Fruit fly (Drosophila melanogaster) whole organism, embryonic: ENCODE measurements around the gene Pdi.

ENCODE experiments used
- CG10431 ChIP-seq: fragments of 200-800 bp; sonication (Bioruptor generic); optimal IDR thresholded peaks from 3 replicates; lab custom pipeline; 2018; ENCODE audit warnings: missing biosample characterization, mild to moderate bottlenecking, missing genetic modification characterization
- CG10959 ChIP-seq: fragments of 200-800 bp; sonication (Bioruptor generic); IDR thresholded peaks from 2 replicates; pipeline ENCODE4 v1.3.6; 2022; ENCODE audit warnings: missing biosample characterization, missing genetic modification characterization
- CG13424 ChIP-seq: fragments of 200-800 bp; sonication (Bioruptor generic); optimal IDR thresholded peaks from 2 replicates; lab custom pipeline; 2019; ENCODE audit warnings: missing biosample characterization, mild to moderate bottlenecking, missing genetic modification characterization, moderate library complexity
- CG17186 ChIP-seq: fragments of 200-800 bp; sonication (Bioruptor generic); optimal IDR thresholded peaks from 3 replicates; lab custom pipeline; 2017; ENCODE audit warnings: missing biosample characterization, missing genetic modification reagents, missing genetic modification characterization
- CG18476 ChIP-seq: fragments of 200-800 bp; sonication (Bioruptor generic); optimal IDR thresholded peaks from 2 replicates; lab custom pipeline; 2016; ENCODE audit warnings: missing biosample characterization, mild to moderate bottlenecking, missing genetic modification characterization
- CG2129 ChIP-seq: fragments of 200-800 bp; sonication (Bioruptor generic); IDR thresholded peaks from 2 replicates; pipeline ENCODE4 v1.3.6; 2022; ENCODE audit warnings: missing biosample characterization, missing genetic modification characterization; ENCODE audit not compliant: partially characterized antibody
- CG3726 ChIP-seq: fragments of 200-800 bp; sonication (Bioruptor generic); IDR thresholded peaks from 3 replicates; pipeline ENCODE4, ENCODE4 v1.3.6; 2022; ENCODE audit warnings: missing biosample characterization, missing genetic modification characterization
- CG4328 ChIP-seq: fragments of 200-800 bp; sonication (Bioruptor generic); optimal IDR thresholded peaks from 3 replicates; lab custom pipeline; 2017; ENCODE audit warnings: missing biosample characterization, missing genetic modification reagents, missing genetic modification characterization
- CG6813 ChIP-seq: fragments of 200-800 bp; sonication (Bioruptor generic); optimal IDR thresholded peaks from 2 replicates; lab custom pipeline; 2017; ENCODE audit warnings: missing biosample characterization, missing genetic modification characterization, mild to moderate bottlenecking, moderate library complexity, missing genetic modification reagents
- CG8281 ChIP-seq: fragments of 200-800 bp; sonication (Bioruptor generic); optimal IDR thresholded peaks from 2 replicates; lab custom pipeline; 2018; ENCODE audit warnings: missing biosample characterization, mild to moderate bottlenecking, missing genetic modification characterization, moderate library complexity
- CG8290 ChIP-seq, 3 experiments: fragments of 200-800 bp; sonication (Bioruptor generic); optimal IDR thresholded peaks; 2 replicates each; lab custom pipeline; 2016 to 2019; ENCODE audit warnings: missing biosample characterization in 3 of 3, missing genetic modification characterization in 3 of 3, mild to moderate bottlenecking in 2 of 3, moderate library complexity in 1 of 3
- CG8944 ChIP-seq: fragments of 200-800 bp; sonication (Bioruptor generic); optimal IDR thresholded peaks from 3 replicates; lab custom pipeline; 2016; ENCODE audit warnings: missing biosample characterization, missing genetic modification characterization
- CG9727 ChIP-seq: fragments of 200-800 bp; sonication (Bioruptor generic); optimal IDR thresholded peaks from 3 replicates; lab custom pipeline; 2017; ENCODE audit warnings: missing biosample characterization, mild to moderate bottlenecking, missing genetic modification characterization
- Camta ChIP-seq: fragments of 200-800 bp; sonication (Bioruptor generic); optimal IDR thresholded peaks from 2 replicates; lab custom pipeline; 2016; ENCODE audit warnings: missing biosample characterization, missing genetic modification characterization
- Chrac-16 ChIP-seq: fragments of 200-800 bp; sonication (Bioruptor generic); optimal IDR thresholded peaks from 3 replicates; lab custom pipeline; 2016; ENCODE audit warnings: missing biosample characterization, missing genetic modification characterization
- Deaf1 ChIP-seq: fragments of 200-800 bp; optimal IDR thresholded peaks from 3 replicates; lab custom pipeline; 2019; ENCODE audit warnings: missing biosample characterization, mild to moderate bottlenecking, missing genetic modification characterization, moderate library complexity
- HLH4C ChIP-seq: fragments of 200-800 bp; sonication (Bioruptor generic); IDR thresholded peaks from 3 replicates; pipeline ENCODE4 v1.3.6; 2022; ENCODE audit warnings: missing biosample characterization, missing genetic modification characterization; ENCODE audit not compliant: partially characterized antibody
- Hey ChIP-seq: fragments of 200-800 bp; sonication (Bioruptor generic); optimal IDR thresholded peaks from 3 replicates; lab custom pipeline; 2018; ENCODE audit warnings: missing biosample characterization, mild to moderate bottlenecking, missing genetic modification characterization
- Hr51 ChIP-seq, 2 experiments: fragments of 200-800 bp; sonication (Bioruptor generic); optimal IDR thresholded peaks; 2 replicates in 1 of 2; 3 replicates in 1 of 2; lab custom pipeline; 2016 to 2018; ENCODE audit warnings: missing biosample characterization in 2 of 2, missing genetic modification characterization in 2 of 2, mild to moderate bottlenecking in 1 of 2, moderate library complexity in 1 of 2
- Hr78 ChIP-seq, 2 experiments: fragments of 200-800 bp in 1 of 2; fragments of >200 bp in 1 of 2; sonication (Bioruptor generic) in 1 of 2; optimal IDR thresholded peaks; 2 replicates each; lab custom pipeline; 2017 to 2019; ENCODE audit warnings: missing biosample characterization in 2 of 2, missing genetic modification characterization in 2 of 2, mild to moderate bottlenecking in 1 of 2, moderate library complexity in 1 of 2
- Hsf ChIP-seq: fragments of 200-800 bp; sonication (Bioruptor generic); optimal IDR thresholded peaks from 3 replicates; lab custom pipeline; 2016; ENCODE audit warnings: missing biosample characterization, missing genetic modification characterization
- Mrtf ChIP-seq: fragments of 200-800 bp; sonication (Bioruptor generic); IDR thresholded peaks from 3 replicates; pipeline ENCODE4 v1.3.6; 2022; ENCODE audit warnings: missing biosample characterization, missing genetic modification characterization
- NfI ChIP-seq: fragments of 200-800 bp; sonication (Bioruptor generic); optimal IDR thresholded peaks from 3 replicates; lab custom pipeline; 2018; ENCODE audit warnings: missing biosample characterization, mild to moderate bottlenecking, missing genetic modification characterization, moderate library complexity
- Oli ChIP-seq: fragments of 200-800 bp; sonication (Bioruptor generic); optimal IDR thresholded peaks from 2 replicates; lab custom pipeline; 2018; ENCODE audit warnings: missing biosample characterization, mild to moderate bottlenecking, missing genetic modification characterization, moderate library complexity
- Rfx ChIP-seq: fragments of 200-800 bp; sonication (Bioruptor generic); IDR thresholded peaks from 2 replicates; pipeline ENCODE4 v1.3.6; 2022; ENCODE audit warnings: missing biosample characterization, missing genetic modification characterization
- Side ChIP-seq: fragments of 200-800 bp; sonication (Bioruptor generic); optimal IDR thresholded peaks from 2 replicates; lab custom pipeline; 2016; ENCODE audit warnings: missing biosample characterization, missing genetic modification characterization
- Sry-β ChIP-seq: fragments of 200-800 bp; sonication (Bioruptor generic); optimal IDR thresholded peaks from 2 replicates; lab custom pipeline; 2018; ENCODE audit warnings: missing biosample characterization, mild to moderate bottlenecking, missing genetic modification characterization, moderate library complexity
- Usf ChIP-seq: fragments of 200-800 bp; sonication (Bioruptor generic); optimal IDR thresholded peaks from 2 replicates; lab custom pipeline; 2017; ENCODE audit warnings: missing genotype, missing biosample characterization, missing genetic modification characterization
- az2 ChIP-seq: fragments of 200-800 bp; sonication (Bioruptor generic); optimal IDR thresholded peaks from 3 replicates; lab custom pipeline; 2016; ENCODE audit warnings: missing biosample characterization, missing genetic modification characterization
- cad ChIP-seq: fragments of >200 bp; optimal IDR thresholded peaks from 2 replicates; lab custom pipeline; 2017; ENCODE audit warnings: missing biosample characterization, missing genetic modification characterization
- chinmo ChIP-seq: fragments of 200-800 bp; sonication (Bioruptor generic); IDR thresholded peaks from 4 replicates; pipeline ENCODE4 v1.3.6; 2022; ENCODE audit warnings: missing biosample characterization, missing genetic modification characterization; ENCODE audit not compliant: partially characterized antibody
- crol ChIP-seq: fragments of 200-800 bp; sonication (Bioruptor generic); IDR thresholded peaks from 2 replicates; pipeline ENCODE4 v1.3.6; 2022; ENCODE audit warnings: missing biosample characterization, missing genetic modification characterization
- dan ChIP-seq: fragments of 200-800 bp; sonication (Bioruptor generic); IDR thresholded peaks from 2 replicates; pipeline ENCODE4 v1.3.6; 2022; ENCODE audit warnings: missing biosample characterization, missing genetic modification characterization
- dimm ChIP-seq: fragments of 200-800 bp; sonication (Bioruptor generic); IDR thresholded peaks from 2 replicates; pipeline ENCODE4 v1.3.6; 2022; ENCODE audit warnings: missing biosample characterization, missing genetic modification characterization
- en ChIP-seq: fragments of 200-800 bp; sonication (Bioruptor generic); optimal IDR thresholded peaks from 2 replicates; lab custom pipeline; 2016; ENCODE audit warnings: missing biosample characterization, missing genetic modification characterization
- gcm ChIP-seq: fragments of 200-800 bp; sonication (Bioruptor generic); optimal IDR thresholded peaks from 2 replicates; lab custom pipeline; 2019; ENCODE audit warnings: missing biosample characterization, mild to moderate bottlenecking, missing genetic modification characterization, moderate library complexity
- grn ChIP-seq: fragments of 200-800 bp; sonication (Bioruptor generic); optimal IDR thresholded peaks from 3 replicates; lab custom pipeline; 2017; ENCODE audit warnings: missing biosample characterization, missing genetic modification characterization
- gro ChIP-seq: fragments of 200-800 bp; sonication (Bioruptor generic); optimal IDR thresholded peaks from 2 replicates; lab custom pipeline; 2016; ENCODE audit warnings: missing biosample characterization, missing genetic modification characterization
- jumu ChIP-seq: fragments of 200-800 bp; sonication (Bioruptor generic); optimal IDR thresholded peaks from 3 replicates; lab custom pipeline; 2016; ENCODE audit warnings: missing biosample characterization, missing genetic modification characterization
- oc ChIP-seq: fragments of 200-800 bp; sonication (Bioruptor generic); optimal IDR thresholded peaks from 2 replicates; lab custom pipeline; 2018; ENCODE audit warnings: missing biosample characterization, mild to moderate bottlenecking, missing genetic modification characterization, moderate library complexity
- prd ChIP-seq, 3 experiments: fragments of >200 bp in 2 of 3; fragments of 200-800 bp in 1 of 3; sonication (Bioruptor generic) in 1 of 3; optimal IDR thresholded peaks in 2 of 3; IDR thresholded peaks in 1 of 3; 2 replicates in 2 of 3; 3 replicates in 1 of 3; pipeline versions ENCODE4 v1.3.6 to Lab custom; 2017 to 2022; ENCODE audit warnings: missing biosample characterization in 1 of 3, missing genetic modification characterization in 1 of 3
- psq ChIP-seq: fragments of 200-800 bp; sonication (Bioruptor generic); optimal IDR thresholded peaks from 2 replicates; lab custom pipeline; 2017; ENCODE audit warnings: missing biosample characterization, missing genetic modification characterization
- run ChIP-seq: fragments of 200-800 bp; sonication (Bioruptor generic); optimal IDR thresholded peaks from 3 replicates; lab custom pipeline; 2018; ENCODE audit warnings: missing biosample characterization, mild to moderate bottlenecking, missing genetic modification characterization
- schlank ChIP-seq: fragments of 200-800 bp; sonication (Bioruptor generic); optimal IDR thresholded peaks from 2 replicates; lab custom pipeline; 2018; ENCODE audit warnings: missing biosample characterization, mild to moderate bottlenecking, missing genetic modification characterization
- scrt ChIP-seq: fragments of 200-800 bp; sonication (Bioruptor generic); optimal IDR thresholded peaks from 2 replicates; lab custom pipeline; 2018; ENCODE audit warnings: missing biosample characterization, mild to moderate bottlenecking, missing genetic modification characterization, moderate library complexity
- tna ChIP-seq: fragments of 200-800 bp; sonication (Bioruptor generic); IDR thresholded peaks from 2 replicates; pipeline ENCODE4 v1.3.6; 2022; ENCODE audit warnings: missing biosample characterization, missing genetic modification characterization; ENCODE audit not compliant: partially characterized antibody

The Pdi gene

dm6 chr3L:15102669-15103309 is 39.9 kb downstream of the Pdi start (continued):
- TF ChIP-seq CG13424 (tag; lab: Kevin White, UChicago) (peak; percentile 16), Sry-β (GFP tag; lab: Kevin White, UChicago) (no peak), Camta (GFP tag; lab: Kevin White, UChicago) (no peak), Mrtf (GFP tag; lab: Robert Waterston, UW) (0 out of 3 replicates have a peak, but pooled peaks have one; percentile 3), CG10959 (GFP tag; lab: Robert Waterston, UW) (no peak), Rfx (GFP tag; lab: Robert Waterston, UW) (peak; percentile 36; the same call in 1 of the 2 replicates), Hr78 (GFP tag; optimal IDR thresholded peaks at IDR 0.05; lab: Kevin White, UChicago) (no peak), tna (GFP tag; lab: Robert Waterston, UW) (no peak), oc (no peak), az2 (GFP tag; lab: Kevin White, UChicago) (no peak), psq (GFP tag; lab: Kevin White, UChicago) (no peak), CG8944 (GFP tag; lab: Kevin White, UChicago) (no peak), Hr51 (GFP tag; optimal IDR thresholded peaks at IDR 0.05; lab: Kevin White, UChicago) (peak in 1 of 2 experiments; percentile 23), Hey (tag; lab: Kevin White, UChicago) (peak; percentile 92), Usf (GFP tag; lab: Kevin White, UChicago) (no peak), crol (GFP tag; lab: Robert Waterston, UW) (peak; percentile 61), CG9727 (no peak), Deaf1 (no peak), Chrac-16 (no peak), grn (no peak), scrt (GFP tag; lab: Kevin White, UChicago) (no peak)
- TF ChIP-seq, all 482 proteins: peak for 48

dm6 chr3L:15101639-15102413 is 40.8 kb downstream of the Pdi start:
- TF ChIP-seq Sry-β (GFP tag; lab: Kevin White, UChicago) (no peak), prd (optimal IDR thresholded peaks at IDR 0.05; lab: Kevin White, UChicago) (no peak), prd (GFP tag; IDR thresholded peaks at IDR 0.05; lab: Robert Waterston, UW) (no peak; the same call in 2 of the 3 replicates), CG8281 (tag; lab: Kevin White, UChicago) (no peak), schlank (no peak), run (no peak), CG4328 (GFP tag; lab: Kevin White, UChicago) (no peak), Hsf (GFP tag; lab: Kevin White, UChicago) (no peak), chinmo (GFP tag; lab: Robert Waterston, UW) (no peak), gcm (GFP tag; lab: Kevin White, UChicago) (no peak), CG8290 (GFP tag; optimal IDR thresholded peaks at IDR 0.05; lab: Kevin White, UChicago) (no peak), CG8290 (tag; optimal IDR thresholded peaks at IDR 0.05; lab: Kevin White, UChicago) (no peak), CG18476 (GFP tag; lab: Kevin White, UChicago) (no peak), HLH4C (no peak), Oli (tag; lab: Kevin White, UChicago) (no peak), cad (GFP tag; lab: Kevin White, UChicago) (no peak), gro (GFP tag; lab: Kevin White, UChicago) (no peak), CG6813 (no peak), NfI (no peak), CG2129 (GFP tag; lab: Robert Waterston, UW) (no peak), Side (GFP tag; lab: Kevin White, UChicago) (no peak), CG3726 (no peak), dan (no peak), CG17186 (no peak), jumu (GFP tag; lab: Kevin White, UChicago) (no peak), dimm (no peak), CG10431 (GFP tag; lab: Kevin White, UChicago) (no peak), en (GFP tag; lab: Kevin White, UChicago) (no peak)
